Worm (Caenorhabditis elegans): ENCODE results near the gene F48E3.6.

The F48E3.6 gene

ce11 chrX:7460516-7460915 lies 42.2 kb downstream of the F48E3.6 start:
- TF ChIP-seq sma-9 (GFP tag; optimal IDR thresholded peaks at IDR 0.05) (peak; percentile 3), sma-9 (tag; optimal IDR thresholded peaks at IDR 0.05) (no peak), elt-3 (tag; optimal IDR thresholded peaks at IDR 0.05) (no peak), fos-1 (tag; optimal IDR thresholded peaks at IDR 0.05) (no peak), lin-13 (GFP tag; optimal IDR thresholded peaks at IDR 0.05) (no peak), F13H6.1 (tag; optimal IDR thresholded peaks at IDR 0.05) (peak; percentile 0), lsy-2 (tag; optimal IDR thresholded peaks at IDR 0.05) (peak in 1 of 2 experiments; percentile 11), lin-11 (tag; optimal IDR thresholded peaks at IDR 0.05) (no peak)

ce11 chrX:7457154-7457674 lies 45.5 kb downstream of the F48E3.6 start:
- TF ChIP-seq lsy-2 (tag; optimal IDR thresholded peaks at IDR 0.05), result peak in 1 of 2 experiments; percentile 34
- no peak for TF ChIP-seq gmeb-1 (tag; optimal IDR thresholded peaks at IDR 0.05)
- TF ChIP-seq fos-1 (tag; optimal IDR thresholded peaks at IDR 0.05), result no peak
- TF ChIP-seq C34F6.9 (tag; optimal IDR thresholded peaks at IDR 0.05), result peak; percentile 5
- no peak for TF ChIP-seq sem-4 (tag; optimal IDR thresholded peaks at IDR 0.05)

- TF ChIP-seq nhr-25 (tag; optimal IDR thresholded peaks at IDR 0.05), result no peak
- no peak for TF ChIP-seq Y55F3AM.14 (GFP tag; optimal IDR thresholded peaks at IDR 0.05)
- no peak for TF ChIP-seq dmd-4 (tag; optimal IDR thresholded peaks at IDR 0.05)
- no peak for TF ChIP-seq mbf-1 (tag; optimal IDR thresholded peaks at IDR 0.05)
- TF ChIP-seq alr-1 (tag; optimal IDR thresholded peaks at IDR 0.05), result no peak
- no peak for TF ChIP-seq unc-55 (GFP tag; optimal IDR thresholded peaks at IDR 0.05)
- TF ChIP-seq mdl-1 (tag; optimal IDR thresholded peaks at IDR 0.05), result no peak
- no peak for TF ChIP-seq skn-1 (tag; optimal IDR thresholded peaks at IDR 0.05)
- TF ChIP-seq snpc-4 (tag; optimal IDR thresholded peaks at IDR 0.05), result no peak
- TF ChIP-seq egl-27 (tag; optimal IDR thresholded peaks at IDR 0.05), result no peak
- no peak for TF ChIP-seq nhr-11 (tag; optimal IDR thresholded peaks at IDR 0.05)
- TF ChIP-seq crh-2 (tag; optimal IDR thresholded peaks at IDR 0.05), result no peak
- TF ChIP-seq blmp-1 (tag; optimal IDR thresholded peaks at IDR 0.05; ENCODE audit: insufficient read depth), result no peak
- TF ChIP-seq sma-9 (GFP tag; optimal IDR thresholded peaks at IDR 0.05), result no peak
- no peak for TF ChIP-seq sma-9 (tag; optimal IDR thresholded peaks at IDR 0.05)
- no peak for TF ChIP-seq nhr-10 (tag; optimal IDR thresholded peaks at IDR 0.05)
- TF ChIP-seq lin-11 (tag; optimal IDR thresholded peaks at IDR 0.05), result no peak
- no peak for TF ChIP-seq sem-4 (tag; optimal IDR thresholded peaks at IDR 0.05)
Measured at ce11 chrX:7455960-7456359, 46.7 kb downstream of the F48E3.6 start.

- no peak for TF ChIP-seq nhr-129 (tag; optimal IDR thresholded peaks at IDR 0.05)
- no peak for TF ChIP-seq R02D3.7 (tag; optimal IDR thresholded peaks at IDR 0.05)
- no peak for TF ChIP-seq snpc-4 (tag; optimal IDR thresholded peaks at IDR 0.05)
- no peak for TF ChIP-seq ceh-82 (tag; optimal IDR thresholded peaks at IDR 0.05)
- TF ChIP-seq nhr-6 (tag; optimal IDR thresholded peaks at IDR 0.05), result no peak
- TF ChIP-seq lin-13 (GFP tag; optimal IDR thresholded peaks at IDR 0.05), result no peak
- no peak for TF ChIP-seq dmd-4 (tag; optimal IDR thresholded peaks at IDR 0.05)
- TF ChIP-seq aly-2 (tag; optimal IDR thresholded peaks at IDR 0.05), result no peak
- no peak for TF ChIP-seq egl-27 (tag; optimal IDR thresholded peaks at IDR 0.05)
- no peak for TF ChIP-seq ama-1 (optimal IDR thresholded peaks at IDR 0.05)
- no peak for TF ChIP-seq ceh-16 (tag; optimal IDR thresholded peaks at IDR 0.05)
Measured at ce11 chrX:7452606-7453005, 50.1 kb downstream of the F48E3.6 start.

Data from whole organism, L2 larva.